Worm (Caenorhabditis elegans) whole organism, L4 larva: Measurements from ENCODE around the gene clec-140.

Source experiments
- F26F4.8 ChIP-seq: fragments of 200-800 bp; sonication (Bioruptor generic); conservative IDR thresholded peaks from 2 replicates; pipeline ENCODE4 v1.3.6; 2022; ENCODE audit warnings: missing genetic modification characterization, missing compliant biosample characterization
- F49E8.2 ChIP-seq: sonication (generic microtip); optimal IDR thresholded peaks from 2 replicates; lab custom pipeline; 2016; ENCODE audit warnings: missing compliant biosample characterization, mild to moderate bottlenecking, missing genetic modification characterization, borderline replicate concordance
- T20F7.1 ChIP-seq: fragments of 200-800 bp; sonication (Bioruptor generic); optimal IDR thresholded peaks from 2 replicates; lab custom pipeline; 2018; ENCODE audit warnings: mild to moderate bottlenecking, missing genetic modification characterization, missing compliant biosample characterization
- T26A8.4 ChIP-seq: fragments of 200-800 bp; sonication (Bioruptor generic); IDR thresholded peaks from 2 replicates; pipeline ENCODE4 v1.3.6; 2022; ENCODE audit warnings: missing genetic modification characterization, missing compliant biosample characterization
- ZK546.5 ChIP-seq, 2 experiments: sonication (generic microtip); optimal IDR thresholded peaks; 2 replicates each; lab custom pipeline; 2017; ENCODE audit warnings: missing biosample characterization in 2 of 2, missing genetic modification characterization in 2 of 2
- aha-1 ChIP-seq: fragments of 150-350 bp; peaks from one replicate; lab custom pipeline; 2014; ENCODE audit warnings: missing biosample characterization, missing genetic modification characterization
- aly-2 ChIP-seq: sonication (generic microtip); optimal IDR thresholded peaks from 2 replicates; lab custom pipeline; 2018; ENCODE audit warnings: missing biosample characterization, missing genetic modification characterization
- arid-1 ChIP-seq: fragments of 200-800 bp; sonication (Bioruptor generic); conservative IDR thresholded peaks from 2 replicates; pipeline ENCODE4 v1.3.6; 2022; ENCODE audit warnings: missing genetic modification reagents, missing genetic modification characterization, missing compliant biosample characterization
- ceh-20 ChIP-seq: fragments of 200-800 bp; sonication (Bioruptor generic); IDR thresholded peaks from 2 replicates; pipeline ENCODE4 v1.3.6; 2022; ENCODE audit warnings: missing genetic modification reagents, missing genetic modification characterization, missing compliant biosample characterization
- ceh-44 ChIP-seq: fragments of 200-800 bp; sonication (Bioruptor generic); IDR thresholded peaks from 2 replicates; pipeline ENCODE4 v1.3.6; 2022; ENCODE audit warnings: missing genetic modification reagents, missing genetic modification characterization, missing compliant biosample characterization
- daf-16 ChIP-seq, 3 experiments: sonication (generic microtip); optimal IDR thresholded peaks; 2 replicates each; lab custom pipeline; 2016 to 2017; ENCODE audit warnings: missing genetic modification characterization in 3 of 3, missing genetic modification reagents in 3 of 3, mild to moderate bottlenecking in 2 of 3, missing compliant biosample characterization in 2 of 3, missing biosample characterization in 1 of 3, moderate library complexity in 1 of 3
- dmd-8 ChIP-seq: fragments of 200-800 bp; sonication (Bioruptor generic); IDR thresholded peaks from 2 replicates; pipeline ENCODE4 v1.3.6; 2022; ENCODE audit warnings: missing genetic modification characterization, missing compliant biosample characterization
- dmd-9 ChIP-seq: fragments of 200-800 bp; sonication (Bioruptor generic); IDR thresholded peaks from 2 replicates; pipeline ENCODE4 v1.3.6; 2022; ENCODE audit warnings: missing genetic modification reagents, missing genetic modification characterization, missing compliant biosample characterization
- duxl-1 ChIP-seq: sonication (generic microtip); optimal IDR thresholded peaks from 2 replicates; lab custom pipeline; 2016; ENCODE audit warnings: mild to moderate bottlenecking, missing genetic modification characterization, moderate library complexity, missing compliant biosample characterization; ENCODE audit not compliant: poor library complexity
- dve-1 ChIP-seq: sonication (generic microtip); optimal IDR thresholded peaks from 2 replicates; lab custom pipeline; 2017; ENCODE audit warnings: antibody characterized with exemption, mild to moderate bottlenecking, missing genetic modification characterization, missing compliant biosample characterization; ENCODE audit not compliant: insufficient read depth
- gei-8 ChIP-seq: fragments of 200-800 bp; sonication (Bioruptor generic); optimal IDR thresholded peaks from 2 replicates; lab custom pipeline; 2018; ENCODE audit warnings: mild to moderate bottlenecking, missing genetic modification characterization, missing compliant biosample characterization
- hif-1 ChIP-seq, 2 experiments: sonication (generic microtip); optimal IDR thresholded peaks; 2 replicates each; lab custom pipeline; 2016 to 2017; ENCODE audit warnings: missing compliant biosample characterization in 2 of 2, missing genetic modification characterization in 2 of 2, missing genetic modification reagents in 2 of 2, missing genotype in 2 of 2, mild to moderate bottlenecking in 1 of 2
- hlh-30 ChIP-seq: sonication (generic microtip); optimal IDR thresholded peaks from 2 replicates; lab custom pipeline; 2017; ENCODE audit warnings: antibody characterized with exemption, mild to moderate bottlenecking, missing genetic modification characterization, missing compliant biosample characterization; ENCODE audit not compliant: insufficient read depth
- hmg-1.1 ChIP-seq: fragments of 200-800 bp; sonication (Bioruptor generic); IDR thresholded peaks from 2 replicates; pipeline ENCODE4 v1.3.6; 2022; ENCODE audit warnings: missing genetic modification reagents, missing genetic modification characterization, missing compliant biosample characterization
- jun-1 ChIP-seq: fragments of 150-350 bp; optimal IDR thresholded peaks from 2 replicates; lab custom pipeline; 2014; ENCODE audit warnings: missing biosample characterization, missing genetic modification reagents, missing genetic modification characterization
- lin-38 ChIP-seq: fragments of 200-800 bp; sonication (Bioruptor generic); IDR thresholded peaks from 2 replicates; pipeline ENCODE4 v1.3.6; 2022; ENCODE audit warnings: missing genetic modification reagents, missing genetic modification characterization, missing compliant biosample characterization
- lin-39 ChIP-seq: fragments of 150-350 bp; optimal IDR thresholded peaks from 2 replicates; lab custom pipeline; 2014; ENCODE audit warnings: missing biosample characterization, missing genetic modification reagents, missing genetic modification characterization
- lir-3 ChIP-seq: sonication (generic microtip); optimal IDR thresholded peaks from 2 replicates; lab custom pipeline; 2016; ENCODE audit warnings: mild to moderate bottlenecking, missing genetic modification characterization, missing compliant biosample characterization
- madf-5 ChIP-seq, 2 experiments: fragments of 200-800 bp; sonication (Bioruptor generic); IDR thresholded peaks; 2 replicates each; pipeline ENCODE4 v1.3.6; 2022; ENCODE audit warnings: missing compliant biosample characterization in 2 of 2, missing genetic modification characterization in 2 of 2
- madf-9 ChIP-seq: fragments of 200-800 bp; sonication (Bioruptor generic); conservative IDR thresholded peaks from 2 replicates; pipeline ENCODE4 v1.3.6; 2022; ENCODE audit warnings: missing genetic modification reagents, missing genetic modification characterization, missing compliant biosample characterization
- mep-1 ChIP-seq: fragments of 150-350 bp; sonication (generic microtip); optimal IDR thresholded peaks from 3 replicates; lab custom pipeline; 2014; ENCODE audit warnings: missing biosample characterization, missing genetic modification characterization
- mes-2 ChIP-seq: sonication (generic microtip); optimal IDR thresholded peaks from 2 replicates; lab custom pipeline; 2016; ENCODE audit warnings: missing genotype, mild to moderate bottlenecking, missing genetic modification characterization, missing compliant biosample characterization; ENCODE audit not compliant: poor library complexity, severe bottlenecking
- mxl-2 ChIP-seq: fragments of 200-800 bp; sonication (Bioruptor generic); conservative IDR thresholded peaks from 2 replicates; pipeline ENCODE4 v1.3.6; 2022; ENCODE audit warnings: missing genetic modification reagents, missing genetic modification characterization, missing compliant biosample characterization
- mxl-3 ChIP-seq: fragments of 200-800 bp; sonication (Bioruptor generic); optimal IDR thresholded peaks from 2 replicates; lab custom pipeline; 2018; ENCODE audit warnings: mild to moderate bottlenecking, missing genetic modification characterization, missing compliant biosample characterization
- nhr-102 ChIP-seq: sonication (generic microtip); optimal IDR thresholded peaks from 2 replicates; lab custom pipeline; 2016; ENCODE audit warnings: mild to moderate bottlenecking, missing genetic modification characterization, moderate library complexity, missing compliant biosample characterization
- nhr-237 ChIP-seq: sonication (generic microtip); optimal IDR thresholded peaks from 2 replicates; lab custom pipeline; 2017; ENCODE audit warnings: missing biosample characterization, missing genetic modification characterization
- nhr-25 ChIP-seq: sonication (generic microtip); optimal IDR thresholded peaks from 2 replicates; lab custom pipeline; 2017; ENCODE audit warnings: missing genetic modification characterization, mild to moderate bottlenecking, missing compliant biosample characterization, antibody characterized with exemption, moderate library complexity, borderline replicate concordance; ENCODE audit not compliant: insufficient read depth
- nhr-28 ChIP-seq: fragments of 150-350 bp; optimal IDR thresholded peaks from 2 replicates; lab custom pipeline; 2014; ENCODE audit warnings: missing biosample characterization, missing genetic modification characterization
- pqm-1 ChIP-seq: sonication (generic microtip); optimal IDR thresholded peaks from 2 replicates; lab custom pipeline; 2017; ENCODE audit warnings: missing biosample characterization, missing genetic modification characterization
- skn-1 ChIP-seq: fragments of 150-350 bp; optimal IDR thresholded peaks from 2 replicates; lab custom pipeline; 2014; ENCODE audit warnings: missing biosample characterization, missing genetic modification characterization
- snpc-1.2 ChIP-seq: fragments of 200-800 bp; sonication (Bioruptor generic); IDR thresholded peaks from 2 replicates; pipeline ENCODE4 v1.3.6; 2022; ENCODE audit warnings: missing genetic modification reagents, missing genetic modification characterization, missing compliant biosample characterization
- snpc-4 ChIP-seq: fragments of 150-350 bp; optimal IDR thresholded peaks from 2 replicates; lab custom pipeline; 2014; ENCODE audit warnings: missing biosample characterization, missing genetic modification characterization
- spr-1 ChIP-seq: sonication (generic microtip); optimal IDR thresholded peaks from 2 replicates; lab custom pipeline; 2016; ENCODE audit warnings: mild to moderate bottlenecking, missing genetic modification characterization, missing compliant biosample characterization
- tra-1 ChIP-seq: fragments of 200-800 bp; sonication (Bioruptor generic); IDR thresholded peaks from 2 replicates; pipeline ENCODE4 v1.3.6; 2022; ENCODE audit warnings: missing genetic modification reagents, missing genetic modification characterization, missing compliant biosample characterization
- zfp-2 ChIP-seq: sonication (generic microtip); optimal IDR thresholded peaks from 2 replicates; lab custom pipeline; 2016; ENCODE audit warnings: mild to moderate bottlenecking, missing genetic modification characterization, missing compliant biosample characterization
- zfp-3 ChIP-seq: fragments of 200-800 bp; sonication (Bioruptor generic); conservative IDR thresholded peaks from 2 replicates; pipeline ENCODE4 v1.3.6; 2022; ENCODE audit warnings: missing genetic modification reagents, missing genetic modification characterization, missing compliant biosample characterization

clec-140 gene

DNA sequence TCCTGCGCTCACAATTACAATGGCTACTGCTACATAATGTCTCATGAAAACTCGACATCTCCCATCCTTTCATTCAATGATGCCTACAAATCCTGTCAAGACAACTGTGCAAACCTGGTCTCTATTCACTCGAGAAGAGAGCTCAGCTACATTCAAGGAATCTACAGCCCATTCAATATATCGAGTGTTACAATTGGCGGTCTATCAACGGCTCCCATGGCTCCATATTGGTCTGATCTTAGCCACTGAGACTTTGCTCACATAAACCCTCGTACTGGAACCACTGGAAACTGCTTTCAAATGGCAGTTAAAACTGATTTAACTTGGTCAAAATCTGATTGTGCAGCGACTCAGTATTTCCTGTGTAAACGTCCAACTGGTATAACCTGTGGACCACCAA lies 2.6 kb downstream of the clec-140 start, which contains the start of gene T05A7.3:
Gene T05A7.3 (plus strand): TSS at position 301 of the 400 bp plus-strand sequence.
- TF ChIP-seq madf-9 (GFP tag; lab: Robert Waterston, UW), result no peak
- no peak for TF ChIP-seq aly-2 (tag; lab: Kevin White, UChicago)
- no peak for TF ChIP-seq nhr-28 (tag; lab: Kevin White, UChicago)
- no peak for TF ChIP-seq aha-1
- no peak for TF ChIP-seq gei-8 (GFP tag; lab: Kevin White, UChicago)
- TF ChIP-seq snpc-1.2, result no peak
- no peak for TF ChIP-seq mep-1
- TF ChIP-seq lin-38 (GFP tag; lab: Robert Waterston, UW), result no peak
- no peak for TF ChIP-seq mes-2 (tag; lab: Kevin White, UChicago)
- TF ChIP-seq mxl-3 (GFP tag; lab: Kevin White, UChicago), result no peak
- no peak for TF ChIP-seq nhr-102
- no peak for TF ChIP-seq duxl-1 (tag; lab: Kevin White, UChicago)
- no peak for TF ChIP-seq jun-1
- TF ChIP-seq, all 104 proteins: peak for 0

DNA sequence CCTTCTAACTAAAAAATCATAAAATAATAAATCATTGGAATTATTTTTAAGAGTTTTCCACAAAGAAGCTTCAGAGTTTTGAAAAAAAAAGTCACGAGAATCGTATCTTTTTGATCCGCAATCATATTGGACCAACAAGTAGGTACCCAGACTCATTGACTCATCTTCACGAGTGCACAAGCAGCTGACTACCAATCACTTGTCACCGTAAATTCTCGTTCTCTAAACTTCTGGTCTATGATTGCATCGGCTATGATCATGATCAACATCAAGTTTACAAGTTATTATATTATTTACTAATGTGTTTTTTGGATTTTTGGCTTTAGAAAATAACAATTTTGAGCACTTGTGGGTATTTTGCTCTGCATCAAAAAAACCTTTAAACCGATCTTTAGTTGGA lies 3.4 kb downstream of the clec-140 start:
- TF ChIP-seq hlh-30 (tag; lab: Kevin White, UChicago) (peak; percentile 23), daf-16 (GFP tag; optimal IDR thresholded peaks at IDR 0.05; lab: Kevin White, UChicago) (peak in 1 of 2 experiments; percentile 19), daf-16 (tag; optimal IDR thresholded peaks at IDR 0.05; lab: Kevin White, UChicago) (no peak), pqm-1 (tag; lab: Kevin White, UChicago) (no peak)

DNA sequence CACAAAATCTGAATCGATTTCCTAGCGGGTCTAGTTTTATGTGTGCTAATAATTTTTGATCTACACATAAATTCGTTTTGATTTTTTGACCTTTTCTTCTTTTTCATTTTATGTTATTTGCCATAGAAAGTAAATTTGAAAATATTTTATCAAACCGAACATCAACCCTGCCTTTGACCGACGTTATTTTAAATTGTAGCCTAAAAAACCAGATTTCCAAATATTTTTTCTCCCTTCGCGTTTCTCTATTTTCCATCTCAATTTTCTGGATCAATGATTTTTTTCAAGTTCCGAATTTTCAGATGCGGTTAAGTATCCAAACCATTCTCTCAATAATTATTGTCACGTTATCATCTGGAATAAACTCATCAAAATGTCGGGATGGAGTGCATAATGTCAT lies 5.1 kb downstream of the clec-140 start, which contains the start of gene T05A7.1:
Gene T05A7.1 (plus strand): TSS at position 301 of the 400 bp plus-strand sequence.
- TF ChIP-seq ZK546.5 (tag; optimal IDR thresholded peaks at IDR 0.05; lab: Kevin White, UChicago) (no peak), ceh-44 (no peak), aly-2 (tag; lab: Kevin White, UChicago) (no peak), dmd-8 (GFP tag; lab: Robert Waterston, UW) (no peak), madf-9 (GFP tag; lab: Robert Waterston, UW) (no peak), hif-1 (tag; optimal IDR thresholded peaks at IDR 0.05; lab: Kevin White, UChicago) (no peak), F49E8.2 (tag; lab: Kevin White, UChicago) (no peak), dve-1 (no peak), lir-3 (tag; lab: Kevin White, UChicago) (no peak), ceh-20 (no peak), nhr-237 (tag; lab: Kevin White, UChicago) (no peak), mxl-2 (GFP tag; lab: Robert Waterston, UW) (no peak)

DNA sequence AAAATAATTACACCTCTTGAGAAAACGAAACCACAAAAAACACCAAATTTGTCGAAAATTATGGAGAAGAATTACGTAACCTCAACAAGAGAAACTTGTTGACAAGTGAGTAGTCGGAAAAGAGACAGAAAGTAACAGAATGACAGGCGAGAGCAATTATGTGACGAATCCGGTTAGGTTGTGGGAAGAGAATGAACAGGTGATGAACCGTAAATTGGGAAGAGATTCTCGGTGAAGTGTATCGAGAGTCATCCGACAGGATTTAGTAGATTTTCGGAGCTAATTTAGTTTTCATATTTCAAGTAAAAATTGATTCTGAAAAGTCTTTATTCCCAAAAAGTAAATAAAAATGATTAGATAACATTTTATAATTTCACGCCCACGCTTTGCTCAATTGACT lies 8.5 kb downstream of the clec-140 start, which contains the start of gene T05A7.7:
Gene T05A7.7 (minus strand): TSS at position 101 of the 400 bp plus-strand sequence.
- TF ChIP-seq nhr-25 (tag; lab: Kevin White, UChicago) (no peak), zfp-2 (no peak), mxl-3 (GFP tag; lab: Kevin White, UChicago) (no peak), T20F7.1 (GFP tag; lab: Kevin White, UChicago) (no peak), lin-39 (no peak), F26F4.8 (no peak), zfp-3 (GFP tag; lab: Robert Waterston, UW) (no peak), lin-38 (GFP tag; lab: Robert Waterston, UW) (no peak), madf-5 (GFP tag; IDR thresholded peaks at IDR 0.05; lab: Robert Waterston, UW) (no peak), T26A8.4 (GFP tag; lab: Robert Waterston, UW) (no peak), skn-1 (tag; lab: Kevin White, UChicago) (no peak), spr-1 (tag; lab: Kevin White, UChicago) (no peak), tra-1 (GFP tag; lab: Robert Waterston, UW) (no peak), ZK546.5 (tag; optimal IDR thresholded peaks at IDR 0.05; lab: Kevin White, UChicago) (no peak), arid-1 (no peak), hmg-1.1 (GFP tag; lab: Robert Waterston, UW) (no peak), gei-8 (GFP tag; lab: Kevin White, UChicago) (no peak), madf-9 (GFP tag; lab: Robert Waterston, UW) (no peak), dmd-9 (GFP tag; lab: Robert Waterston, UW) (no peak), snpc-4 (tag; lab: Kevin White, UChicago) (no peak)
- TF ChIP-seq, all 104 proteins: peak for 0
